Worm (Caenorhabditis elegans) whole organism, midembryonic: ENCODE measurements around the gene F23D12.10.

Experiments used
- T22C8.4 ChIP-seq: fragments of 200-800 bp; sonication (Bioruptor generic); IDR thresholded peaks from 2 replicates; pipeline ENCODE4 v1.3.6; 2022; ENCODE audit warnings: missing genetic modification characterization, missing compliant biosample characterization
- cog-1 ChIP-seq: sonication (generic microtip); optimal IDR thresholded peaks from 2 replicates; lab custom pipeline; 2016; ENCODE audit warnings: missing genetic modification characterization, missing compliant biosample characterization
- flt-1 ChIP-seq: fragments of 200-800 bp; sonication (Bioruptor generic); IDR thresholded peaks from 2 replicates; pipeline ENCODE4 v1.3.6; 2022; ENCODE audit warnings: missing genetic modification characterization, missing compliant biosample characterization
- klf-2 ChIP-seq: fragments of 200-800 bp; sonication (Bioruptor generic); conservative IDR thresholded peaks from 2 replicates; pipeline ENCODE4 v1.3.6; 2022; ENCODE audit warnings: missing genetic modification reagents, missing genetic modification characterization, missing compliant biosample characterization
- med-1 ChIP-seq: sonication (generic microtip); optimal IDR thresholded peaks from 2 replicates; lab custom pipeline; 2017; ENCODE audit warnings: missing genetic modification characterization, mild to moderate bottlenecking, missing compliant biosample characterization, antibody characterized with exemption, missing genetic modification reagents; ENCODE audit not compliant: insufficient read depth
- ref-1 ChIP-seq: fragments of 200-800 bp; sonication (Bioruptor generic); conservative IDR thresholded peaks from 2 replicates; pipeline ENCODE4 v1.3.6; 2022; ENCODE audit warnings: missing genetic modification reagents, missing genetic modification characterization, missing compliant biosample characterization
- tab-1 ChIP-seq: fragments of 200-800 bp; sonication (Bioruptor generic); IDR thresholded peaks from 2 replicates; pipeline ENCODE4 v1.3.6; 2022; ENCODE audit warnings: missing genetic modification characterization, missing compliant biosample characterization
- ztf-23 ChIP-seq: fragments of 200-800 bp; sonication (Bioruptor generic); IDR thresholded peaks from 2 replicates; pipeline ENCODE4 v1.3.6; 2022; ENCODE audit warnings: missing genetic modification reagents, missing genetic modification characterization, missing compliant biosample characterization
- ztf-29 ChIP-seq: fragments of 200-800 bp; sonication (Bioruptor generic); IDR thresholded peaks from 2 replicates; pipeline ENCODE4 v1.3.6; 2022; ENCODE audit warnings: missing genetic modification reagents, missing genetic modification characterization, missing compliant biosample characterization

Gene F23D12.10

ce11 chrX:14415641-14416040, at the start of gene F23D12.10:
Gene F23D12.10, minus strand, starts transcription at chrX:14415741.
- no peak for TF ChIP-seq klf-2 (GFP tag; lab: Robert Waterston, UW)
- no peak for TF ChIP-seq ztf-29 (GFP tag; lab: Robert Waterston, UW)
- no peak for TF ChIP-seq med-1 (GFP tag; lab: Kevin White, UChicago)
- TF ChIP-seq tab-1, result no peak
- no peak for TF ChIP-seq T22C8.4
- no peak for TF ChIP-seq ztf-23 (GFP tag; lab: Robert Waterston, UW)
- no peak for TF ChIP-seq ref-1 (GFP tag; lab: Robert Waterston, UW)
- no peak for TF ChIP-seq cog-1 (tag; lab: Kevin White, UChicago)
- no peak for TF ChIP-seq flt-1 (GFP tag; lab: Robert Waterston, UW)

- no peak for TF ChIP-seq ref-1 (GFP tag; lab: Robert Waterston, UW)
- TF ChIP-seq klf-2 (GFP tag; lab: Robert Waterston, UW), result no peak
- no peak for TF ChIP-seq flt-1 (GFP tag; lab: Robert Waterston, UW)
- no peak for TF ChIP-seq T22C8.4
- TF ChIP-seq med-1 (GFP tag; lab: Kevin White, UChicago), result no peak
- no peak for TF ChIP-seq ztf-23 (GFP tag; lab: Robert Waterston, UW)
- TF ChIP-seq tab-1, result no peak
- no peak for TF ChIP-seq cog-1 (tag; lab: Kevin White, UChicago)
- no peak for TF ChIP-seq ztf-29 (GFP tag; lab: Robert Waterston, UW)
Observed at ce11 chrX:14464513-14464912, 49.0 kb upstream of the F23D12.10 start, which contains the start of gene M163.7. Gene M163.7, plus strand, starts transcription at chrX:14464813.

ce11 chrX:14460412-14460811, 44.9 kb upstream of the F23D12.10 start, which contains the start of gene Y66C5A.2:
Gene Y66C5A.2, plus strand, starts transcription at chrX:14460712.
- TF ChIP-seq klf-2 (GFP tag; lab: Robert Waterston, UW) (no peak), ztf-23 (GFP tag; lab: Robert Waterston, UW) (no peak), cog-1 (tag; lab: Kevin White, UChicago) (no peak), flt-1 (GFP tag; lab: Robert Waterston, UW) (no peak), ztf-29 (GFP tag; lab: Robert Waterston, UW) (no peak), ref-1 (GFP tag; lab: Robert Waterston, UW) (no peak), tab-1 (no peak), med-1 (GFP tag; lab: Kevin White, UChicago) (no peak), T22C8.4 (no peak)

- no peak for TF ChIP-seq cog-1 (tag; lab: Kevin White, UChicago)
- TF ChIP-seq ztf-23 (GFP tag; lab: Robert Waterston, UW), result no peak
- TF ChIP-seq T22C8.4, result no peak
- TF ChIP-seq med-1 (GFP tag; lab: Kevin White, UChicago), result no peak
- no peak for TF ChIP-seq flt-1 (GFP tag; lab: Robert Waterston, UW)
- TF ChIP-seq tab-1, result no peak
- TF ChIP-seq ref-1 (GFP tag; lab: Robert Waterston, UW), result no peak
- TF ChIP-seq klf-2 (GFP tag; lab: Robert Waterston, UW), result no peak
- TF ChIP-seq ztf-29 (GFP tag; lab: Robert Waterston, UW), result no peak
Observed at ce11 chrX:14455419-14455818, 39.9 kb upstream of the F23D12.10 start, which contains the start of gene Y66C5A.1. Gene Y66C5A.1, minus strand, starts transcription at chrX:14455519.

- no peak for TF ChIP-seq med-1 (GFP tag; lab: Kevin White, UChicago)
- no peak for TF ChIP-seq T22C8.4
- no peak for TF ChIP-seq flt-1 (GFP tag; lab: Robert Waterston, UW)
- no peak for TF ChIP-seq cog-1 (tag; lab: Kevin White, UChicago)
- TF ChIP-seq ztf-29 (GFP tag; lab: Robert Waterston, UW), result no peak
- no peak for TF ChIP-seq ref-1 (GFP tag; lab: Robert Waterston, UW)
- TF ChIP-seq tab-1, result no peak
- TF ChIP-seq klf-2 (GFP tag; lab: Robert Waterston, UW), result no peak
- no peak for TF ChIP-seq ztf-23 (GFP tag; lab: Robert Waterston, UW)
Observed at ce11 chrX:14453735-14454134, 38.2 kb upstream of the F23D12.10 start, which contains the start of gene F23D12.7. Gene F23D12.7, minus strand, starts transcription at chrX:14453835.

ce11 chrX:14447910-14448309, 32.4 kb upstream of the F23D12.10 start, which contains the start of gene jmjd-3.2:
Gene jmjd-3.2, plus strand, starts transcription at chrX:14448210.
- TF ChIP-seq T22C8.4 (no peak), klf-2 (GFP tag; lab: Robert Waterston, UW) (no peak), cog-1 (tag; lab: Kevin White, UChicago) (no peak), ref-1 (GFP tag; lab: Robert Waterston, UW) (no peak), ztf-23 (GFP tag; lab: Robert Waterston, UW) (no peak), tab-1 (no peak), med-1 (GFP tag; lab: Kevin White, UChicago) (no peak), flt-1 (GFP tag; lab: Robert Waterston, UW) (no peak), ztf-29 (GFP tag; lab: Robert Waterston, UW) (no peak)

- TF ChIP-seq ztf-23 (GFP tag; lab: Robert Waterston, UW) (no peak), T22C8.4 (no peak), cog-1 (tag; lab: Kevin White, UChicago) (no peak), tab-1 (no peak), klf-2 (GFP tag; lab: Robert Waterston, UW) (no peak), ref-1 (GFP tag; lab: Robert Waterston, UW) (no peak), med-1 (GFP tag; lab: Kevin White, UChicago) (no peak), ztf-29 (GFP tag; lab: Robert Waterston, UW) (no peak), flt-1 (GFP tag; lab: Robert Waterston, UW) (no peak)
Observed at ce11 chrX:14447498-14447897, 32.0 kb upstream of the F23D12.10 start.

ce11 chrX:14444701-14445100, 29.2 kb upstream of the F23D12.10 start, which contains the start of gene F23D12.4:
Gene F23D12.4, plus strand, starts transcription at chrX:14445001.
- TF ChIP-seq ztf-23 (GFP tag; lab: Robert Waterston, UW) (no peak), ztf-29 (GFP tag; lab: Robert Waterston, UW) (no peak), med-1 (GFP tag; lab: Kevin White, UChicago) (no peak), cog-1 (tag; lab: Kevin White, UChicago) (no peak), T22C8.4 (no peak), klf-2 (GFP tag; lab: Robert Waterston, UW) (no peak), ref-1 (GFP tag; lab: Robert Waterston, UW) (no peak), flt-1 (GFP tag; lab: Robert Waterston, UW) (no peak), tab-1 (no peak)

- TF ChIP-seq ztf-29 (GFP tag; lab: Robert Waterston, UW) (no peak), flt-1 (GFP tag; lab: Robert Waterston, UW) (no peak), med-1 (GFP tag; lab: Kevin White, UChicago) (no peak), T22C8.4 (no peak), tab-1 (no peak)
Observed at ce11 chrX:14442321-14442720, 26.8 kb upstream of the F23D12.10 start, which contains the start of gene F23D12.3. Gene F23D12.3, plus strand, starts transcription at chrX:14442621.
